Worm (Caenorhabditis elegans) whole organism, late embryonic: Measurements from ENCODE around the gene wht-6.

Experiments
- F13H6.1 ChIP-seq: sonication (generic microtip); optimal IDR thresholded peaks from 2 replicates; lab custom pipeline; 2016; ENCODE audit warnings: missing genetic modification characterization, missing compliant biosample characterization
- K02D7.2 ChIP-seq: sonication (generic microtip); optimal IDR thresholded peaks from 2 replicates; lab custom pipeline; 2017; ENCODE audit warnings: mild to moderate bottlenecking, missing genetic modification characterization, missing compliant biosample characterization
- Y22D7AL.16 ChIP-seq: sonication (generic microtip); optimal IDR thresholded peaks from 2 replicates; lab custom pipeline; 2016; ENCODE audit warnings: missing genetic modification characterization, missing compliant biosample characterization
- ama-1 ChIP-seq: fragments of 150-350 bp; optimal IDR thresholded peaks from 2 replicates; lab custom pipeline; 2014
- ceh-18 ChIP-seq: sonication (generic microtip); optimal IDR thresholded peaks from 2 replicates; lab custom pipeline; 2016; ENCODE audit warnings: missing genetic modification characterization, missing compliant biosample characterization
- ceh-22 ChIP-seq: sonication (generic microtip); optimal IDR thresholded peaks from 2 replicates; lab custom pipeline; 2017; ENCODE audit warnings: missing biosample characterization, missing genetic modification characterization
- ceh-24 ChIP-seq: sonication (generic microtip); optimal IDR thresholded peaks from 2 replicates; lab custom pipeline; 2016; ENCODE audit warnings: mild to moderate bottlenecking, missing genetic modification characterization, missing compliant biosample characterization
- ceh-31 ChIP-seq: sonication (generic microtip); optimal IDR thresholded peaks from 2 replicates; lab custom pipeline; 2016; ENCODE audit warnings: missing genetic modification characterization, missing compliant biosample characterization
- ceh-34 ChIP-seq: sonication (generic microtip); optimal IDR thresholded peaks from 2 replicates; lab custom pipeline; 2016; ENCODE audit warnings: mild to moderate bottlenecking, missing genetic modification characterization, missing compliant biosample characterization
- ceh-48 ChIP-seq: sonication (generic microtip); optimal IDR thresholded peaks from 2 replicates; lab custom pipeline; 2016; ENCODE audit warnings: missing genetic modification characterization, inconsistent platforms, missing compliant biosample characterization
- ceh-6 ChIP-seq: fragments of 200-800 bp; sonication (Bioruptor generic); optimal IDR thresholded peaks from 2 replicates; lab custom pipeline; 2018; ENCODE audit warnings: mild to moderate bottlenecking, missing genetic modification characterization, missing compliant biosample characterization
- ceh-9 ChIP-seq: sonication (generic microtip); optimal IDR thresholded peaks from 2 replicates; lab custom pipeline; 2016; ENCODE audit warnings: mild to moderate bottlenecking, missing genetic modification characterization, inconsistent platforms, missing compliant biosample characterization
- dve-1 ChIP-seq: sonication (generic microtip); optimal IDR thresholded peaks from 2 replicates; lab custom pipeline; 2017; ENCODE audit warnings: antibody characterized with exemption, mild to moderate bottlenecking, missing genetic modification characterization, missing compliant biosample characterization
- elt-2 ChIP-seq: sonication (generic microtip); optimal IDR thresholded peaks from 2 replicates; lab custom pipeline; 2016; ENCODE audit warnings: missing genetic modification reagents, missing genetic modification characterization, missing compliant biosample characterization
- elt-4 ChIP-seq: sonication (generic microtip); optimal IDR thresholded peaks from 2 replicates; lab custom pipeline; 2016; ENCODE audit warnings: missing genetic modification characterization, missing compliant biosample characterization
- eyg-1 ChIP-seq: sonication (generic microtip); optimal IDR thresholded peaks from 2 replicates; lab custom pipeline; 2016; ENCODE audit warnings: missing genotype, missing genetic modification characterization, missing compliant biosample characterization
- fkh-10 ChIP-seq: fragments of 150-350 bp; optimal IDR thresholded peaks from 2 replicates; lab custom pipeline; 2014; ENCODE audit warnings: missing biosample characterization, missing genetic modification reagents, missing genetic modification characterization
- hlh-13 ChIP-seq: fragments of 200-800 bp; sonication (Bioruptor generic); optimal IDR thresholded peaks from 2 replicates; lab custom pipeline; 2018; ENCODE audit warnings: mild to moderate bottlenecking, missing genetic modification characterization, missing compliant biosample characterization
- hlh-15 ChIP-seq: sonication (generic microtip); optimal IDR thresholded peaks from 2 replicates; lab custom pipeline; 2016; ENCODE audit warnings: missing genetic modification characterization, missing compliant biosample characterization
- hlh-8 ChIP-seq: sonication (generic microtip); optimal IDR thresholded peaks from 2 replicates; lab custom pipeline; 2016; ENCODE audit warnings: missing genotype, missing genetic modification characterization, missing compliant biosample characterization
- lim-6 ChIP-seq: sonication (generic microtip); optimal IDR thresholded peaks from 2 replicates; lab custom pipeline; 2016; ENCODE audit warnings: missing genetic modification characterization, missing compliant biosample characterization
- mec-3 ChIP-seq: sonication (generic microtip); optimal IDR thresholded peaks from 2 replicates; lab custom pipeline; 2016; ENCODE audit warnings: borderline replicate concordance, missing genetic modification characterization, missing compliant biosample characterization
- nhr-232 ChIP-seq: sonication (generic microtip); optimal IDR thresholded peaks from 2 replicates; lab custom pipeline; 2016; ENCODE audit warnings: missing genetic modification characterization, missing compliant biosample characterization
- pat-9 ChIP-seq: fragments of 200-800 bp; sonication (Bioruptor generic); optimal IDR thresholded peaks from 2 replicates; lab custom pipeline; 2018; ENCODE audit warnings: mild to moderate bottlenecking, missing genetic modification characterization, moderate library complexity, missing compliant biosample characterization
- pax-1 ChIP-seq: fragments of 150-350 bp; optimal IDR thresholded peaks from 2 replicates; lab custom pipeline; 2014; ENCODE audit warnings: missing biosample characterization, missing genetic modification characterization
- pha-4 ChIP-seq: fragments of 150-350 bp; optimal IDR thresholded peaks from 2 replicates; lab custom pipeline; 2018; ENCODE audit warnings: missing biosample characterization, missing genetic modification reagents, missing genetic modification characterization
- pros-1 ChIP-seq: fragments of 150-350 bp; optimal IDR thresholded peaks from 2 replicates; lab custom pipeline; 2014; ENCODE audit warnings: missing biosample characterization, missing genetic modification reagents, missing genetic modification characterization
- rnt-1 ChIP-seq: sonication (generic microtip); optimal IDR thresholded peaks from 2 replicates; lab custom pipeline; 2016; ENCODE audit warnings: missing genetic modification characterization, missing compliant biosample characterization
- sox-2 ChIP-seq: fragments of 200-800 bp; sonication (Bioruptor generic); IDR thresholded peaks from 2 replicates; pipeline ENCODE4 v1.3.6; 2022; ENCODE audit warnings: missing genetic modification reagents, missing genetic modification characterization, missing compliant biosample characterization
- sox-4 ChIP-seq: sonication (generic microtip); optimal IDR thresholded peaks from 2 replicates; lab custom pipeline; 2017; ENCODE audit warnings: mild to moderate bottlenecking, missing genetic modification characterization, inconsistent platforms, missing compliant biosample characterization
- tbx-2 ChIP-seq: sonication (generic microtip); optimal IDR thresholded peaks from 2 replicates; lab custom pipeline; 2016; ENCODE audit warnings: missing genetic modification characterization, missing compliant biosample characterization
- tbx-7 ChIP-seq: sonication (generic microtip); optimal IDR thresholded peaks from 2 replicates; lab custom pipeline; 2016; ENCODE audit warnings: missing genotype, missing genetic modification characterization, missing compliant biosample characterization
- unc-86 ChIP-seq: sonication (generic microtip); optimal IDR thresholded peaks from 2 replicates; lab custom pipeline; 2016; ENCODE audit warnings: missing genetic modification characterization, missing compliant biosample characterization
- ztf-16 ChIP-seq: sonication (generic microtip); optimal IDR thresholded peaks from 2 replicates; lab custom pipeline; 2017; ENCODE audit warnings: missing genetic modification characterization, missing compliant biosample characterization

Gene wht-6

ce11 chrIII:6471451-6471850 lies at the start of gene wht-6:
Gene wht-6 (plus strand): TSS chrIII:6471751.
- TF ChIP-seq sox-4 = no peak
- no peak for TF ChIP-seq pax-1 (tag; lab: Kevin White, UChicago)

DNA sequence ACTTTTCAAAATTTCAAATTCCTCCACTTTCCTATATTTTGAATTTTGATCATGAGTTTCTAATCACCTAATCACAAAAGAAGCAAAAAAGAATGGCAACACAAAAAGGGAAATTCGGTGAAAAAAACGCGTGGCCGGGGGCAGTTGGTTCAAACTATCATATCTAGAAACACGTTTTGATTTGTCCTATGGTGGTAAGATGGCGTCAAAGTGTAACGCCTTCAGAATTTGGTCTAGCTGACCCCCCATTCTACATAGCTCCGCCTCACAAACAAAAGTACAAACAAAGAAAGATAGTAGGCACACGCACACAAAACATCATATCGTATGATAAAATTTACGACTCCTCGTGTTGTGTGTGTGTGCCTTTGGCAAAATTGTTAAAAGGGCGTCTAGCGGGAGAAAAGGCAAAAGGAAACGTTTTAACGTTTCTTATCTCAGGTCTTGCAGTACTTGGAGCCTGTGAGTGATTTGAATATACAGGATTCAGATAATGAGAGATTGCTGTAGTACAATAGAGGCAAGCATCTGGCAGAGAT lies 49.5 kb upstream of the wht-6 start:
- TF ChIP-seq pha-4 (tag; lab: Kevin White, UChicago) (no peak), elt-2 (tag; lab: Kevin White, UChicago) (peak; percentile 49)

DNA sequence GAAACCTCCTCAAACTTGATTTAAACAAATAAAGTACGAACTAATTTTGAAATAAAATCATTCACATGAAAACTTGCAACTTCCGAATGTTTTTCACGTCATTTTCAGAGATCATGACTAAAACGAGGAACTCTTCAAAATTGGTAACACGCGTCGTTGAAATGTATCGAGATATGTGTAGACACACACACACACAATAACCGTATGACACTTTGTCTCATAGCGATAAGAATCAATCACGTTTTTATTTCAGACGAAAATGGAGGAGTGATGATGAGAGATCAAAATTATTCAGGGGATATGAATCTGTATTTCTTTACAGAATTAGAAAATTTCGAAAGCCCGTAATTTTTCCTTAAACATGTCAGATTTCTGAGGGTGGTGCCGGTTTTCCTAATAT lies 48.8 kb upstream of the wht-6 start:
- TF ChIP-seq ceh-31 = no peak
- no peak for TF ChIP-seq ceh-48 (tag; lab: Kevin White, UChicago)
- TF ChIP-seq unc-86 (tag; lab: Kevin White, UChicago) = no peak
- no peak for TF ChIP-seq ztf-16
- TF ChIP-seq ceh-6 (GFP tag; lab: Kevin White, UChicago) = no peak
- TF ChIP-seq sox-2 (GFP tag; lab: Robert Waterston, UW) = no peak
- no peak for TF ChIP-seq ceh-9 (tag; lab: Kevin White, UChicago)
- no peak for TF ChIP-seq dve-1
- TF ChIP-seq mec-3 (tag; lab: Kevin White, UChicago) = no peak
- TF ChIP-seq elt-2 (tag; lab: Kevin White, UChicago) = no peak
- TF ChIP-seq pros-1 = no peak
- no peak for TF ChIP-seq fkh-10
- TF ChIP-seq nhr-232 (tag; lab: Kevin White, UChicago) = no peak
- no peak for TF ChIP-seq elt-4 (tag; lab: Kevin White, UChicago)
- no peak for TF ChIP-seq lim-6 (tag; lab: Kevin White, UChicago)
- no peak for TF ChIP-seq hlh-15
- TF ChIP-seq hlh-8 (tag; lab: Kevin White, UChicago) = no peak

- TF ChIP-seq pat-9 (tag; lab: Kevin White, UChicago) (no peak), ceh-18 (no peak), ceh-22 (tag; lab: Kevin White, UChicago) (no peak), ceh-34 (tag; lab: Kevin White, UChicago) (no peak), ceh-24 (tag; lab: Kevin White, UChicago) (no peak), sox-4 (no peak), Y22D7AL.16 (tag; lab: Kevin White, UChicago) (no peak), pros-1 (no peak), eyg-1 (tag; lab: Kevin White, UChicago) (no peak)
These were observed 44.3 kb upstream of the wht-6 start, which contains the start of gene C05D11.8 for ce11 chrIII:6427205-6427604. Gene C05D11.8 (minus strand): TSS chrIII:6427305.

DNA sequence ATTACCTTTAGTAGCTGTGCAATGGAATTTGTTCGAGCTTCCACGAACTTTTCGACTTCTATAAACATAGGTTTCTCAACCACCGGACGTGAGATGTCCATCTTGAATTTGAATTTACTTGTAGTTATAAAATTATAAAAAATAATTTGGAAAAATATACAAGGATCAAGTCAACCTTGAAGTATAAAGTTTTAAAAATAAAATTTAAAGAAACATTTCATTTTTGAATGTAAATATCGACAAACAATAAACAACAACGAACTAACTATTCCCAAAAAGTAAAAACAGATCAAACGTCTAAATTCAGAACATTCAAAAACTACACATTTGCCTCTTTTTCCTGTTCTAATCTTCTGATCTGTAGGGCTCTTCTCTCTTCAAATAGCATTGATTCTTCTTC lies 40.7 kb upstream of the wht-6 start, which contains the start of gene popl-1:
Gene popl-1 (minus strand): TSS at position 101 of the 400 bp plus-strand sequence.
- TF ChIP-seq K02D7.2 (tag; lab: Kevin White, UChicago) (no peak), pax-1 (tag; lab: Kevin White, UChicago) (no peak), nhr-232 (tag; lab: Kevin White, UChicago) (no peak), pat-9 (tag; lab: Kevin White, UChicago) (no peak), tbx-7 (tag; lab: Kevin White, UChicago) (no peak), tbx-2 (tag; lab: Kevin White, UChicago) (no peak), F13H6.1 (tag; lab: Kevin White, UChicago) (no peak), lim-6 (tag; lab: Kevin White, UChicago) (no peak), rnt-1 (tag; lab: Kevin White, UChicago) (no peak), ama-1 (lab: Kevin White, UChicago) (no peak), dve-1 (no peak), hlh-13 (GFP tag; lab: Kevin White, UChicago) (no peak)
- TF ChIP-seq, all 69 proteins: peak for 0
